Worm (Caenorhabditis elegans) whole organism, midembryonic: ENCODE measurements around the gene B0334.20.

Experiments used
- T22C8.4 ChIP-seq: fragments of 200-800 bp; sonication (Bioruptor generic); IDR thresholded peaks from 2 replicates; pipeline ENCODE4 v1.3.6; 2022; ENCODE audit warnings: missing genetic modification characterization, missing compliant biosample characterization
- cog-1 ChIP-seq: sonication (generic microtip); optimal IDR thresholded peaks from 2 replicates; lab custom pipeline; 2016; ENCODE audit warnings: missing genetic modification characterization, missing compliant biosample characterization
- flt-1 ChIP-seq: fragments of 200-800 bp; sonication (Bioruptor generic); IDR thresholded peaks from 2 replicates; pipeline ENCODE4 v1.3.6; 2022; ENCODE audit warnings: missing genetic modification characterization, missing compliant biosample characterization
- klf-2 ChIP-seq: fragments of 200-800 bp; sonication (Bioruptor generic); conservative IDR thresholded peaks from 2 replicates; pipeline ENCODE4 v1.3.6; 2022; ENCODE audit warnings: missing genetic modification reagents, missing genetic modification characterization, missing compliant biosample characterization
- ref-1 ChIP-seq: fragments of 200-800 bp; sonication (Bioruptor generic); conservative IDR thresholded peaks from 2 replicates; pipeline ENCODE4 v1.3.6; 2022; ENCODE audit warnings: missing genetic modification reagents, missing genetic modification characterization, missing compliant biosample characterization
- tab-1 ChIP-seq: fragments of 200-800 bp; sonication (Bioruptor generic); IDR thresholded peaks from 2 replicates; pipeline ENCODE4 v1.3.6; 2022; ENCODE audit warnings: missing genetic modification characterization, missing compliant biosample characterization
- ztf-23 ChIP-seq: fragments of 200-800 bp; sonication (Bioruptor generic); IDR thresholded peaks from 2 replicates; pipeline ENCODE4 v1.3.6; 2022; ENCODE audit warnings: missing genetic modification reagents, missing genetic modification characterization, missing compliant biosample characterization
- ztf-29 ChIP-seq: fragments of 200-800 bp; sonication (Bioruptor generic); IDR thresholded peaks from 2 replicates; pipeline ENCODE4 v1.3.6; 2022; ENCODE audit warnings: missing genetic modification reagents, missing genetic modification characterization, missing compliant biosample characterization

DNA sequence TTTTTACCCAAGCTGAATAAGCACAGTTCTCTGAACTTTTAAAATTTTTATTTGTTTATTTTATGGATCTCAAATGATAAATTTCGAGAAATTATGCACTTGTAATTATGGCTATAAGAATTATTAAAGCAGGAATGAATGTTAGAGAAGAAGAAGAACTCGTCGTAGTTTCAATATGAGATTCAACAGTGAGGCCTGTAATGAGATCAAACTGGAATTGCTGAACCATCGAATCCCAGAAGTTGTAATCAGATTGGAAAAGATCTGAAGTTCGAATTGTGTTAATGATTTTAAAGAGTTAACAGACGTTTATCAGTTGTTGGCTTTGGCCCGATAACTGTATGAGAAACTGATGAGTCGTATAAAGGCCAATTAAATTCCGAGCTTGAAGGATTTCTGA, 44.5 kb downstream of the B0334.20 start:
- TF ChIP-seq ref-1 (GFP tag; lab: Robert Waterston, UW) (no peak), klf-2 (no peak), flt-1 (GFP tag; lab: Robert Waterston, UW) (no peak), ztf-23 (GFP tag; lab: Robert Waterston, UW) (no peak), ztf-29 (GFP tag; lab: Robert Waterston, UW) (no peak), cog-1 (no peak), tab-1 (GFP tag; lab: Robert Waterston, UW) (no peak), T22C8.4 (GFP tag; lab: Robert Waterston, UW) (no peak)
